Worm (Caenorhabditis elegans) whole organism, early embryonic: ENCODE results near the gene srx-14.

ENCODE experiments used
- B0310.2 ChIP-seq: sonication (generic microtip); optimal IDR thresholded peaks from 2 replicates; lab custom pipeline; 2016; ENCODE audit warnings: mild to moderate bottlenecking, missing genetic modification characterization, missing compliant biosample characterization
- F13C5.2 ChIP-seq: sonication (generic microtip); optimal IDR thresholded peaks from 2 replicates; lab custom pipeline; 2017; ENCODE audit warnings: mild to moderate bottlenecking, missing genetic modification characterization, inconsistent platforms, missing compliant biosample characterization
- aly-1 ChIP-seq: sonication (generic microtip); optimal IDR thresholded peaks from 2 replicates; lab custom pipeline; 2016; ENCODE audit warnings: missing genetic modification characterization, missing compliant biosample characterization
- ama-1 ChIP-seq: fragments of 150-350 bp; optimal IDR thresholded peaks from 2 replicates; lab custom pipeline; 2014
- ceh-13 ChIP-seq: fragments of 200-800 bp; sonication (Bioruptor generic); optimal IDR thresholded peaks from 2 replicates; lab custom pipeline; 2018; ENCODE audit warnings: mild to moderate bottlenecking, missing genetic modification characterization, missing compliant biosample characterization
- ceh-36 ChIP-seq: sonication (generic microtip); optimal IDR thresholded peaks from 2 replicates; lab custom pipeline; 2016; ENCODE audit warnings: missing genetic modification characterization, inconsistent platforms, missing compliant biosample characterization
- ets-7 ChIP-seq: sonication (generic microtip); optimal IDR thresholded peaks from 2 replicates; lab custom pipeline; 2016; ENCODE audit warnings: missing genotype, missing genetic modification characterization, missing compliant biosample characterization
- flt-1 ChIP-seq: fragments of 200-800 bp; sonication (Bioruptor generic); IDR thresholded peaks from 2 replicates; pipeline ENCODE4 v1.3.6; 2022; ENCODE audit warnings: missing genetic modification characterization, missing compliant biosample characterization
- hmbx-1 ChIP-seq: sonication (generic microtip); optimal IDR thresholded peaks from 2 replicates; lab custom pipeline; 2016; ENCODE audit warnings: mild to moderate bottlenecking, missing genetic modification characterization, missing compliant biosample characterization
- hmg-4 ChIP-seq: fragments of 200-800 bp; sonication (Bioruptor generic); optimal IDR thresholded peaks from 2 replicates; lab custom pipeline; 2018; ENCODE audit warnings: mild to moderate bottlenecking, missing genetic modification characterization, missing compliant biosample characterization
- hnd-1 ChIP-seq: sonication (generic microtip); optimal IDR thresholded peaks from 2 replicates; lab custom pipeline; 2016; ENCODE audit warnings: missing genetic modification characterization, missing compliant biosample characterization
- pes-1 ChIP-seq: fragments of 200-800 bp; sonication (Bioruptor generic); IDR thresholded peaks from 2 replicates; pipeline ENCODE4 v1.3.6; 2022; ENCODE audit warnings: missing genetic modification reagents, missing genetic modification characterization, missing compliant biosample characterization
- scrt-1 ChIP-seq: fragments of 200-800 bp; sonication (Bioruptor generic); IDR thresholded peaks from 2 replicates; pipeline ENCODE4 v1.3.6; 2022; ENCODE audit warnings: missing genetic modification characterization, missing compliant biosample characterization
- sea-1 ChIP-seq: fragments of 200-800 bp; sonication (Bioruptor generic); conservative IDR thresholded peaks from 2 replicates; pipeline ENCODE4 v1.3.6; 2022; ENCODE audit warnings: missing genetic modification characterization, missing compliant biosample characterization
- tbx-11 ChIP-seq: fragments of 200-800 bp; sonication (Bioruptor generic); IDR thresholded peaks from 2 replicates; pipeline ENCODE4 v1.3.6; 2022; ENCODE audit warnings: missing genetic modification characterization, missing compliant biosample characterization
- tbx-37 ChIP-seq: fragments of 200-800 bp; sonication (Bioruptor generic); conservative IDR thresholded peaks from 2 replicates; pipeline ENCODE4 v1.3.6; 2022; ENCODE audit warnings: missing genetic modification reagents, missing genetic modification characterization, missing compliant biosample characterization
- tra-4 ChIP-seq: sonication (generic microtip); optimal IDR thresholded peaks from 2 replicates; lab custom pipeline; 2017; ENCODE audit warnings: missing genetic modification characterization, missing compliant biosample characterization

The srx-14 gene

DNA sequence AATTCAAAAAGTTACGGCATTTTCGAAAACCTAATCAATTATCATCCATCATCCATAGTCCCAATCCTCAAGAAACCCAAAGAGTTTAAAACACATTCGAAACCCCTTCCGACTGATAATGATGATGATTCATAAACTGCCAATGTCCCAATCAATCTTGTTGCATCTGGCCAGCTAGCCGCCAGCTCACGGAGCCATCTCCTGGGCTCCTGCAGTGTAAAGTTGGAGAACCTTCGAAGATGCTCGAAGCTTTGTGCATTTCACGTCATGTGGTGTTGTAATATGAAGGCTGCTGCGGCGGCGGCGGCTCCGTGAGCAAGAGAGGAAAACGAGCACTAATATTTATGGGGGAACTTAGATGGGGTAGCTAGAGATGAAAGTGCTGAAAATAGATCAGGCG, 5.5 kb downstream of the srx-14 start:
- no peak for TF ChIP-seq ceh-36 (tag; lab: Kevin White, UChicago)
- 0 out of 2 replicates have a peak, but pooled peaks have one; percentile 4 for TF ChIP-seq pes-1 (GFP tag; lab: Robert Waterston, UW)
- TF ChIP-seq tbx-11 (GFP tag; lab: Robert Waterston, UW): no peak
- peak; percentile 7 for TF ChIP-seq F13C5.2
- TF ChIP-seq ets-7 (tag; lab: Kevin White, UChicago): no peak

DNA sequence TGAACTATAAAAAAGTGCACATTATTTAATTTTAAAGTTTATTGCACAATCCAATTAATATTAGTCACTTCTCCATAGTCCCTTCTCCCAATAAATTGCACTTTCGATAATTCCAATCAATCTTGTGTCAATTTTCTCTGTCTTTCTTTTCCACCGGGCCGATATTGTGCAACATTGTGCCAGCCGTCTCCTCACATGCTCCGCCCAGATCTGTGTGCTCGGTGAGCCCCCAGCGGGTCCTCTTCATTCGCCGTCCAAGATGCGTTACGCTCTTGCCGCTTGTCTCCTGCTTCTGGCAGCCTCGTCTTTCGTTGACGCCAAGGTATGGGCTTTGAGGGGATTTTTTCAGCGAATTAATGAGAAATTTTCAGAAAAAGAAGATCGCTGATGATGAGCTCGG, 6.3 kb downstream of the srx-14 start, which contains the start of gene ost-1:
Gene ost-1, plus strand, starts transcription at position 207 of the 400 bp plus-strand sequence.
- TF ChIP-seq ets-7 (tag; lab: Kevin White, UChicago) (no peak), hmg-4 (GFP tag; lab: Kevin White, UChicago) (peak; percentile 2)

DNA sequence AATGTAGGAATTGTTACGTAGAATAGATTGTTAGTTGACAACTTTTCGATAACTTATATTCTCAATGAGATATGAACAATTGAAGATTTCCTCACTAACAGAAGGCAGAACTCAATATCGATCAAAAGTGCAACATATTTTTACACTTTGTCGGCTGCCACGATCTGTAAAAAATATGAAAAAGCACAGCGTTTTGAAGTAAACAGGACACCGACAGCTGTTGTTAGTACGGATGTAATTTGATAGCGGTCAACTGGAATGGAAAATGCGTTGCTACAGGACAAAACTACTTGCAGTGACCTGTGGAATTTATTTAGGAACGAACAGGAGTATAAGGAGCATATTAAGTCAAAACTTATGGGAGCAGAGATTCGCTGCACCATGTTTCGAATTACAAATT, 7.5 kb downstream of the srx-14 start:
- TF ChIP-seq sea-1 (GFP tag; lab: Robert Waterston, UW) (no peak), hmbx-1 (tag; lab: Kevin White, UChicago) (no peak), hnd-1 (tag; lab: Kevin White, UChicago) (no peak), B0310.2 (no peak), tbx-11 (GFP tag; lab: Robert Waterston, UW) (no peak), ama-1 (lab: Kevin White, UChicago) (no peak)

DNA sequence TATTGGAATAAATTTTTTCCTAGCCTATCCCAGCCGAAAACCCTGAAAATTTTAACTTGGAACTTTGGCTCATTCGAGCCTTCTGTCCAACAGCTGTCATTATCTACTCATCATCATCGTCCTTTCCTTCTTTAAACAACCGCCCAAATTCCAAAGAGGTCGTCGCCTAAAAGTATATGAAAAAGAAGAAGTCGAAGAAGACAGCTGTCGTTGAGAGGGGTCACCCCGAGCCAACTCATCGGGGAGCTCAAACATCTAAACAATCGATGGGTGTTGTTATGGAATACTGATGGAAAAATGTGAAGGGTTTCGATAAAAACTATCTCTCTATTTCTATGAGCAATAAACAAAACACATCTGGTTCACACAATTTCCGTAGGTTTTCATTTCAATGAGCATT, 8.4 kb downstream of the srx-14 start:
- TF ChIP-seq hnd-1 (tag; lab: Kevin White, UChicago) (no peak), flt-1 (GFP tag; lab: Robert Waterston, UW) (no peak), B0310.2 (no peak), ama-1 (lab: Kevin White, UChicago) (no peak), sea-1 (GFP tag; lab: Robert Waterston, UW) (no peak), hmg-4 (GFP tag; lab: Kevin White, UChicago) (no peak), hmbx-1 (tag; lab: Kevin White, UChicago) (no peak), F13C5.2 (no peak), aly-1 (tag; lab: Kevin White, UChicago) (no peak), pes-1 (GFP tag; lab: Robert Waterston, UW) (no peak), tbx-37 (GFP tag; lab: Robert Waterston, UW) (no peak), tra-4 (tag; lab: Kevin White, UChicago) (no peak), tbx-11 (GFP tag; lab: Robert Waterston, UW) (no peak)

DNA sequence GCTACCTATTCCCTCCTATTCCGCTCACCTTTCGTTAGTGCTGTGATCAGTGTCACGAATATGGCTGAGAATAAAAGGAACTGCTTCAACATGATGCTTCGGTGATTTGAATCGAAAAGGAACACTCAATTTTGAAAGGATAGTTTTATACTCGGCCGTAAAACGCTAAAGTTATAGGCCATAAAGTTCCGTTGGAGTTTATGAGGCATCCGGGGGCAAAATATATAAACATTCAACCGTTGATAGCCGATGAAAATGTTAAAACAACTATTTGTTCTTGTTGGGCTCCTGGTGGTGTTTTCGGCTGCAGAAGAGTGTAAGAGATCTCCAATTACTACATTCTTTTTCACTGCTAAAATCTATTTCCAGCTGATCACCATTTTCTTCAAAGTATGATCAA, 9.0 kb downstream of the srx-14 start, which contains the start of the genes C44B12.9 and C44B12.3:
Gene C44B12.9, minus strand, starts transcription at position 101 of the 400 bp plus-strand sequence.
Gene C44B12.3, plus strand, starts transcription at position 249 of the 400 bp plus-strand sequence.
- no peak for TF ChIP-seq hnd-1 (tag; lab: Kevin White, UChicago)
- no peak for TF ChIP-seq ama-1 (lab: Kevin White, UChicago)
- no peak for TF ChIP-seq F13C5.2
- no peak for TF ChIP-seq tbx-11 (GFP tag; lab: Robert Waterston, UW)
- TF ChIP-seq ceh-36 (tag; lab: Kevin White, UChicago): no peak
- no peak for TF ChIP-seq hmg-4 (GFP tag; lab: Kevin White, UChicago)
- no peak for TF ChIP-seq sea-1 (GFP tag; lab: Robert Waterston, UW)
- no peak for TF ChIP-seq tbx-37 (GFP tag; lab: Robert Waterston, UW)

DNA sequence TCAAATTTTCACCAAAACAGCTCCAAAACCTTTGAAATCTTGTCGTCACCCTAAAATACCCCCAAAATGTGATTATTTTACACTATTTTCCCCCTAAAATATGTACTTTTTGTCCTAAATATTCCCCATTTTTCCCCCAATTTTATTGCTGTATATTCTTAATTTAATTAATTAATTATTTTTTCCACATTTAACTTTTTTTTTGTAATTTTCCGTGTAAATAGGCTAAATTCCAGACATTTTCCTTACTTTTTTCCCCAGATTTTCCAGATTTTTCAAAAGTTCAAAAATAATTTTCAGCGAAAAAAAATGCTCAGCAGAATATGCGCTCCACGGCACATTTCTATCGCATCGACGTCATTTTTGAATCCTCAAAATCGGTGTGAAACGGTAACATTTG, 16.4 kb downstream of the srx-14 start, which contains the start of gene cox-18:
Gene cox-18, plus strand, starts transcription at position 301 of the 400 bp plus-strand sequence.
- TF ChIP-seq hmbx-1 (tag; lab: Kevin White, UChicago) (no peak), ama-1 (lab: Kevin White, UChicago) (no peak), hnd-1 (tag; lab: Kevin White, UChicago) (no peak), scrt-1 (no peak), tbx-37 (GFP tag; lab: Robert Waterston, UW) (no peak), tbx-11 (GFP tag; lab: Robert Waterston, UW) (no peak), flt-1 (GFP tag; lab: Robert Waterston, UW) (no peak), tra-4 (tag; lab: Kevin White, UChicago) (no peak), pes-1 (GFP tag; lab: Robert Waterston, UW) (no peak), ceh-36 (tag; lab: Kevin White, UChicago) (no peak), ceh-13 (GFP tag; lab: Kevin White, UChicago) (no peak), F13C5.2 (no peak), B0310.2 (no peak), sea-1 (GFP tag; lab: Robert Waterston, UW) (no peak)

DNA sequence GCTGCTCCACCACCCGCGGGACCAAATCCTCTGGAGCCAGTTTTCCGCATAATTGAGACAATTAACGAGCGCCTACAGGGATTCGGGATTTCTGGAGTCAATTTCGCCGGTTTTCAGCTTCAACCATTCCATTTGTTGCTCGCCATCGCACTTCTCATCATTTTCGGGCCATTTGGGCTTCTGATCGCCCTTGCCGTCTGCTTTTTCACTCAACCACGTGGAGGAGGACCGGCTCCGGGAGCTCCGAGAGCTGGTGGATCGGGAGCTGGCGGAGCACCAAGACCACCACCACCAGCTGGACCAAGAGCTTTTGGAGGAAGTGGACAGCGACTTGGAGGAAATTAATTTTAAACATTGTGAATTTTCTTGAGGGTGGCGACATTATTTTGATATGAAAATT, 17.4 kb downstream of the srx-14 start:
- TF ChIP-seq ceh-36 (tag; lab: Kevin White, UChicago): no peak
- TF ChIP-seq aly-1 (tag; lab: Kevin White, UChicago): no peak
- no peak for TF ChIP-seq scrt-1
- no peak for TF ChIP-seq pes-1 (GFP tag; lab: Robert Waterston, UW)
- TF ChIP-seq hnd-1 (tag; lab: Kevin White, UChicago): no peak
- no peak for TF ChIP-seq hmbx-1 (tag; lab: Kevin White, UChicago)
- TF ChIP-seq hmg-4 (GFP tag; lab: Kevin White, UChicago): no peak
- TF ChIP-seq ceh-13 (GFP tag; lab: Kevin White, UChicago): no peak
- TF ChIP-seq ets-7 (tag; lab: Kevin White, UChicago): no peak
- no peak for TF ChIP-seq flt-1 (GFP tag; lab: Robert Waterston, UW)
- no peak for TF ChIP-seq B0310.2

DNA sequence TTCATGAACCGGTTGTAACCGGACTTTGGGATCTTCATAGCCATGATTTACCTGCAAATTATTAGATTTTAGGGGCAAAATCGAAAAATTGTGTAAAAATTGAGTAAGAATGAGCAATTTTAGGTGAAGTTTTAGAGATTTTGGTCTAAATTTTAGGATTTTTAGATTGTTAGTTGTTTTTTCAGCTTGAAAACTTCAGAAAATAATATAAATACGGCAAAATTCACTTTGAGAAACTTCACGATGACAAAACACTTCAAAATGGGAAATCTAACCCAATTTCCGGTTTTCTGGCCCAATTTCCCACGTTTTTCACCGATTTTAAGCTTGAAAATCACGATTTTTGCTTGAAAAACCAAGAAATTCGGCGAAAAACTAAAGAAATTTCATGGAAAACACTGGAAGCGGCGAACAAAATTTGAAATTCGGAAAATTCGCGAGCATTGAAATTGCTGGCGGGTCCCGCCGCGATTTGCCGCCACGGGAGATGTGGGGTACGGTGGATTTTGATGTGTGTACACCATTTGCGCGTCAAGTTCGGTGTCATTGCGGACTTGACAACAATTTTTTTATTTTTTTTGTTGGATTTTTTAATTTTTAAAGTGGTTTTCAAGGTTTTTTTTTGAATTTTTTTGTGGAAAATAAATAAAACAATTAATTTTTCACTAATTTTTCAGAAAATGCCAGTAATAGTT, 19.5 kb downstream of the srx-14 start, which contains the start of the genes cct-8 and Y55F3AR.2:
Gene cct-8, minus strand, starts transcription at position 51 of the 695 bp plus-strand sequence.
Gene Y55F3AR.2, plus strand, starts transcription at position 672 of the 695 bp plus-strand sequence.
- TF ChIP-seq ets-7 (tag; lab: Kevin White, UChicago): no peak
- TF ChIP-seq tra-4 (tag; lab: Kevin White, UChicago): no peak
- TF ChIP-seq tbx-11 (GFP tag; lab: Robert Waterston, UW): peak; percentile 58; the same call in 1 of the 2 replicates
- TF ChIP-seq hmg-4 (GFP tag; lab: Kevin White, UChicago): peak; percentile 49
- no peak for TF ChIP-seq B0310.2
- TF ChIP-seq pes-1 (GFP tag; lab: Robert Waterston, UW): 0 out of 2 replicates have a peak, but pooled peaks have one; percentile 38
- peak; percentile 94 for TF ChIP-seq F13C5.2
- TF ChIP-seq aly-1 (tag; lab: Kevin White, UChicago): no peak
- TF ChIP-seq hnd-1 (tag; lab: Kevin White, UChicago): no peak
- 0 out of 2 replicates have a peak, but pooled peaks have one; percentile 51 for TF ChIP-seq sea-1 (GFP tag; lab: Robert Waterston, UW)
- TF ChIP-seq scrt-1: peak; percentile 64; the same call in 1 of the 2 replicates
- TF ChIP-seq tbx-37 (GFP tag; lab: Robert Waterston, UW): peak; percentile 51; the same call in 1 of the 2 replicates
- no peak; the same call in 1 of the 2 replicates for TF ChIP-seq flt-1 (GFP tag; lab: Robert Waterston, UW)
- peak; percentile 35 for TF ChIP-seq hmbx-1 (tag; lab: Kevin White, UChicago)
- no peak for TF ChIP-seq ama-1 (lab: Kevin White, UChicago)
- TF ChIP-seq ceh-13 (GFP tag; lab: Kevin White, UChicago): no peak
- no peak for TF ChIP-seq ceh-36 (tag; lab: Kevin White, UChicago)
